Worm (Caenorhabditis elegans) whole organism, L2 larva: ENCODE results near the gene F55C9.6.

Source experiments
- blmp-1 ChIP-seq: sonication (generic microtip); optimal IDR thresholded peaks from 2 replicates; lab custom pipeline; 2017; ENCODE audit warnings: missing genetic modification characterization, mild to moderate bottlenecking, missing compliant biosample characterization, antibody characterized with exemption, moderate library complexity; ENCODE audit not compliant: insufficient read depth
- ceh-82 ChIP-seq: fragments of 150-350 bp; optimal IDR thresholded peaks from 2 replicates; lab custom pipeline; 2014; ENCODE audit warnings: missing biosample characterization, missing genetic modification characterization
- elt-1 ChIP-seq: fragments of 150-350 bp; optimal IDR thresholded peaks from 2 replicates; lab custom pipeline; 2014; ENCODE audit warnings: missing biosample characterization, missing genetic modification characterization
- gmeb-1 ChIP-seq: fragments of 150-350 bp; optimal IDR thresholded peaks from 2 replicates; lab custom pipeline; 2014; ENCODE audit warnings: missing biosample characterization, missing genetic modification characterization
- lin-13 ChIP-seq: fragments of 150-350 bp; optimal IDR thresholded peaks from 2 replicates; lab custom pipeline; 2014; ENCODE audit warnings: missing biosample characterization, missing genetic modification reagents, missing genetic modification characterization
- nhr-25 ChIP-seq: fragments of 150-350 bp; sonication (generic microtip); optimal IDR thresholded peaks from 3 replicates; lab custom pipeline; 2014; ENCODE audit warnings: missing biosample characterization, missing genetic modification characterization
- nhr-6 ChIP-seq: fragments of 150-350 bp; optimal IDR thresholded peaks from 2 replicates; lab custom pipeline; 2014; ENCODE audit warnings: missing biosample characterization, missing genetic modification characterization
- ztf-11 ChIP-seq: sonication (generic microtip); optimal IDR thresholded peaks from 2 replicates; lab custom pipeline; 2017; ENCODE audit warnings: missing biosample characterization, missing genetic modification characterization
- ztf-4 ChIP-seq: fragments of 150-350 bp; optimal IDR thresholded peaks from 2 replicates; lab custom pipeline; 2014; ENCODE audit warnings: missing biosample characterization, missing genetic modification characterization

DNA sequence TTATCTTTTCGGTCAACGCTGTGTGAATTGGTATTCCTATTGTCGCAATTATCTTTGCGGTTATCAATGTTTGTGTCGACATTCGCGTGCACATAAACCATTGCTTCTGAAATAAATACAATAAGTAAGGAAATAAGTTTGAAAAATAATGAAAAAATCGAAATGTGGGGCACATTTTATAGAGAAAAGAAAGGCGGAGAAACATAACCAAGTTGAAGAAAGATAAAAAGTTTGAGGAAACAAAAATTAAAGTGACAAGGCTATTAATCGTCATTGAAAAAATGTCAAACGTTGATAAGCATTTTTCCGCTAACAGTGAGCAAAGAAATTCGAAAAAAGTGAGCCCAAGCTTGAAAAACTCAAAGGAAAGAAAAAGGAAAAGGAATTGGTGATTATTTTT lies 25.8 kb upstream of the F55C9.6 start, which contains the start of gene C43D7.4:
- no peak for TF ChIP-seq gmeb-1 (tag; lab: Kevin White, UChicago)
- TF ChIP-seq ztf-11 (tag; lab: Kevin White, UChicago), result no peak
- TF ChIP-seq nhr-25 (tag; lab: Kevin White, UChicago), result no peak
- TF ChIP-seq elt-1 (tag; lab: Kevin White, UChicago), result no peak
- TF ChIP-seq lin-13 (GFP tag; lab: Kevin White, UChicago), result no peak
- TF ChIP-seq nhr-6 (tag; lab: Kevin White, UChicago), result no peak
- no peak for TF ChIP-seq ztf-4
- TF ChIP-seq blmp-1 (tag; lab: Kevin White, UChicago), result no peak
- no peak for TF ChIP-seq ceh-82 (tag; lab: Kevin White, UChicago)
